Fruit fly (Drosophila melanogaster): ENCODE measurements around the gene AhcyL1.

dm6 chr3L:2765013-2765738, 6.9 kb downstream of the AhcyL1 start:
- no peak for TF ChIP-seq psq (optimal IDR thresholded peaks at IDR 0.05)
- no peak for TF ChIP-seq Dll (optimal IDR thresholded peaks at IDR 0.05)
- TF ChIP-seq usp (GFP tag; optimal IDR thresholded peaks at IDR 0.05) = no peak
